Worm (Caenorhabditis elegans) whole organism, mixed stage, embryonic: ENCODE measurements around the gene fbxc-17.
"Not testable (repeated sequence)": the region's sequence is repeated elsewhere in the genome, so short reads cannot be mapped to it uniquely, and the experiment has no call there.

ENCODE experiments used
- M03D4.4 ChIP-seq: sonication (generic microtip); optimal IDR thresholded peaks from 2 replicates; lab custom pipeline; 2017; ENCODE audit warnings: mild to moderate bottlenecking, missing genetic modification characterization, missing compliant biosample characterization
- bed-3 ChIP-seq: fragments of 200-800 bp; sonication (Bioruptor generic); optimal IDR thresholded peaks from 3 replicates; lab custom pipeline; 2018; ENCODE audit warnings: mild to moderate bottlenecking, missing genetic modification characterization, moderate library complexity, missing compliant biosample characterization
- blmp-1 ChIP-seq: fragments of 150-350 bp; optimal IDR thresholded peaks from 2 replicates; lab custom pipeline; 2014; ENCODE audit warnings: missing biosample characterization, missing genetic modification characterization
- ceh-39 ChIP-seq: fragments of 150-350 bp; optimal IDR thresholded peaks from 2 replicates; lab custom pipeline; 2014; ENCODE audit warnings: missing biosample characterization, missing genetic modification characterization
- ceh-83 ChIP-seq: fragments of 200-800 bp; sonication (Bioruptor generic); optimal IDR thresholded peaks from 2 replicates; lab custom pipeline; 2018; ENCODE audit warnings: mild to moderate bottlenecking, missing genetic modification characterization, missing compliant biosample characterization
- ces-1 ChIP-seq: fragments of 150-350 bp; optimal IDR thresholded peaks from 2 replicates; lab custom pipeline; 2014; ENCODE audit warnings: missing biosample characterization, missing genetic modification reagents, missing genetic modification characterization
- cnd-1 ChIP-seq: fragments of 200-800 bp; sonication (Bioruptor generic); optimal IDR thresholded peaks from 2 replicates; lab custom pipeline; 2018; ENCODE audit warnings: mild to moderate bottlenecking, missing genetic modification characterization, missing compliant biosample characterization
- drap-1 ChIP-seq: fragments of 200-800 bp; sonication (Bioruptor generic); optimal IDR thresholded peaks from 3 replicates; lab custom pipeline; 2018; ENCODE audit warnings: mild to moderate bottlenecking, missing genetic modification characterization, missing compliant biosample characterization
- elt-1 ChIP-seq: sonication (generic microtip); optimal IDR thresholded peaks from 2 replicates; lab custom pipeline; 2017; ENCODE audit warnings: missing genetic modification characterization, mild to moderate bottlenecking, missing compliant biosample characterization, antibody characterized with exemption, moderate library complexity, borderline replicate concordance; ENCODE audit not compliant: insufficient read depth
- elt-3 ChIP-seq: fragments of 150-350 bp; optimal IDR thresholded peaks from 2 replicates; lab custom pipeline; 2014; ENCODE audit warnings: missing biosample characterization, missing genetic modification characterization
- flh-1 ChIP-seq: fragments of 200-800 bp; sonication (Bioruptor generic); optimal IDR thresholded peaks from 2 replicates; lab custom pipeline; 2018; ENCODE audit warnings: mild to moderate bottlenecking, missing genetic modification characterization, moderate library complexity, missing compliant biosample characterization
- ham-2 ChIP-seq: fragments of 200-800 bp; sonication (Bioruptor generic); optimal IDR thresholded peaks from 2 replicates; lab custom pipeline; 2018; ENCODE audit warnings: mild to moderate bottlenecking, missing genetic modification characterization, missing compliant biosample characterization
- hlh-1 ChIP-seq: fragments of 150-350 bp; optimal IDR thresholded peaks from 2 replicates; lab custom pipeline; 2014; ENCODE audit warnings: missing biosample characterization, missing genetic modification reagents, missing genetic modification characterization
- lin-13 ChIP-seq: fragments of 150-350 bp; optimal IDR thresholded peaks from 2 replicates; lab custom pipeline; 2014; ENCODE audit warnings: missing biosample characterization, missing genetic modification characterization
- lin-32 ChIP-seq: fragments of 200-800 bp; sonication (Bioruptor generic); optimal IDR thresholded peaks from 2 replicates; lab custom pipeline; 2018; ENCODE audit warnings: mild to moderate bottlenecking, missing genetic modification characterization, missing compliant biosample characterization
- mab-5 ChIP-seq: fragments of 150-350 bp; optimal IDR thresholded peaks from 2 replicates; lab custom pipeline; 2014; ENCODE audit warnings: missing biosample characterization, missing genetic modification characterization
- mep-1 ChIP-seq: fragments of 150-350 bp; optimal IDR thresholded peaks from 2 replicates; lab custom pipeline; 2017; ENCODE audit warnings: missing biosample characterization, missing genetic modification reagents, missing genetic modification characterization, inconsistent platforms
- mls-2 ChIP-seq: sonication (generic microtip); optimal IDR thresholded peaks from 2 replicates; lab custom pipeline; 2016; ENCODE audit warnings: mild to moderate bottlenecking, missing genetic modification characterization, moderate library complexity, missing compliant biosample characterization
- nhr-12 ChIP-seq: fragments of 150-350 bp; optimal IDR thresholded peaks from 2 replicates; lab custom pipeline; 2014; ENCODE audit warnings: missing biosample characterization, missing genetic modification characterization
- nhr-2 ChIP-seq: fragments of 150-350 bp; optimal IDR thresholded peaks from 2 replicates; lab custom pipeline; 2014; ENCODE audit warnings: missing biosample characterization, missing genetic modification characterization
- nhr-237 ChIP-seq: fragments of 150-350 bp; optimal IDR thresholded peaks from 2 replicates; lab custom pipeline; 2014; ENCODE audit warnings: missing biosample characterization, missing genetic modification characterization
- nhr-28 ChIP-seq: fragments of 150-350 bp; optimal IDR thresholded peaks from 2 replicates; lab custom pipeline; 2014; ENCODE audit warnings: missing biosample characterization, missing genetic modification characterization
- nhr-76 ChIP-seq: sonication (generic microtip); optimal IDR thresholded peaks from 2 replicates; lab custom pipeline; 2017; ENCODE audit warnings: missing biosample characterization, missing genetic modification characterization
- pha-4 ChIP-seq: fragments of 150-350 bp; optimal IDR thresholded peaks from 2 replicates; lab custom pipeline; 2018; ENCODE audit warnings: missing biosample characterization, missing genetic modification reagents, missing genetic modification characterization
- sem-2 ChIP-seq: fragments of 200-800 bp; sonication (Bioruptor generic); optimal IDR thresholded peaks from 2 replicates; lab custom pipeline; 2018; ENCODE audit warnings: mild to moderate bottlenecking, missing genetic modification characterization, missing compliant biosample characterization
- sptf-1 ChIP-seq: sonication (generic microtip); optimal IDR thresholded peaks from 2 replicates; lab custom pipeline; 2017; ENCODE audit warnings: mild to moderate bottlenecking, missing genetic modification characterization, moderate library complexity, missing compliant biosample characterization
- tbx-8 ChIP-seq: fragments of 200-800 bp; sonication (Bioruptor generic); optimal IDR thresholded peaks from 2 replicates; lab custom pipeline; 2018; ENCODE audit warnings: mild to moderate bottlenecking, missing genetic modification characterization, moderate library complexity, missing compliant biosample characterization
- unc-39 ChIP-seq: fragments of 150-350 bp; optimal IDR thresholded peaks from 2 replicates; lab custom pipeline; 2014; ENCODE audit warnings: missing biosample characterization, missing genetic modification characterization
- unc-62 ChIP-seq: fragments of 150-350 bp; optimal IDR thresholded peaks from 2 replicates; lab custom pipeline; 2014; ENCODE audit warnings: missing biosample characterization, missing genetic modification reagents, missing genetic modification characterization
- zip-8 ChIP-seq: fragments of 150-350 bp; optimal IDR thresholded peaks from 2 replicates; lab custom pipeline; 2014; ENCODE audit warnings: missing biosample characterization, missing genetic modification characterization
- ztf-11 ChIP-seq: fragments of 150-350 bp; optimal IDR thresholded peaks from 2 replicates; lab custom pipeline; 2014; ENCODE audit warnings: missing biosample characterization, missing genetic modification characterization

Gene fbxc-17

ce11 chrII:973999-974398, 5.0 kb downstream of the fbxc-17 start, which contains the start of gene fbxc-14:
Gene fbxc-14, plus strand, starts transcription at chrII:974299.
- no peak for TF ChIP-seq zip-8
- no peak for TF ChIP-seq ces-1 (GFP tag; lab: Kevin White, UChicago)
- TF ChIP-seq lin-32 (GFP tag; lab: Kevin White, UChicago): no peak
- no peak for TF ChIP-seq elt-1 (tag; lab: Kevin White, UChicago)
- TF ChIP-seq mep-1 (tag; lab: Kevin White, UChicago): no peak
- no peak for TF ChIP-seq nhr-237 (tag; lab: Kevin White, UChicago)
- no peak for TF ChIP-seq mls-2 (tag; lab: Kevin White, UChicago)
- TF ChIP-seq cnd-1 (tag; lab: Kevin White, UChicago): no peak
- no peak for TF ChIP-seq unc-62 (GFP tag; lab: Kevin White, UChicago)

- TF ChIP-seq nhr-12 (tag; lab: Kevin White, UChicago) (no peak), lin-13 (no peak), sptf-1 (tag; lab: Kevin White, UChicago) (no peak), M03D4.4 (tag; lab: Kevin White, UChicago) (no peak), ztf-11 (no peak), unc-39 (tag; lab: Kevin White, UChicago) (no peak), hlh-1 (tag; lab: Kevin White, UChicago) (no peak), nhr-2 (tag; lab: Kevin White, UChicago) (no peak), blmp-1 (tag; lab: Kevin White, UChicago) (no peak)
Observed at ce11 chrII:972850-973249, 6.2 kb downstream of the fbxc-17 start, which contains the start of gene C32B5.15. Gene C32B5.15, minus strand, starts transcription at chrII:972950.

ce11 chrII:968106-968505, 10.9 kb downstream of the fbxc-17 start, which contains the start of gene C32B5.6:
Gene C32B5.6, plus strand, starts transcription at chrII:968406.
- not testable (repeated sequence) for TF ChIP-seq ztf-11; ces-1 (GFP tag; lab: Kevin White, UChicago); nhr-237 (tag; lab: Kevin White, UChicago)

ce11 chrII:966962-967361, 12.1 kb downstream of the fbxc-17 start, which contains the start of gene fbxc-18:
Gene fbxc-18, minus strand, starts transcription at chrII:967062.
- TF ChIP-seq pha-4 (tag; lab: Kevin White, UChicago); ceh-83 (GFP tag; lab: Kevin White, UChicago); ham-2: not testable (repeated sequence)

ce11 chrII:961961-962360, 17.1 kb downstream of the fbxc-17 start, which contains the start of gene C32B5.13:
Gene C32B5.13, minus strand, starts transcription at chrII:962061.
- TF ChIP-seq hlh-1 (tag; lab: Kevin White, UChicago): no peak
- TF ChIP-seq nhr-28 (tag; lab: Kevin White, UChicago): no peak
- TF ChIP-seq lin-32 (GFP tag; lab: Kevin White, UChicago): no peak
- TF ChIP-seq ham-2: no peak
- no peak for TF ChIP-seq elt-3 (tag; lab: Kevin White, UChicago)
- TF ChIP-seq mab-5: no peak
- TF ChIP-seq mls-2 (tag; lab: Kevin White, UChicago): no peak
- TF ChIP-seq cnd-1 (tag; lab: Kevin White, UChicago): no peak
- no peak for TF ChIP-seq zip-8
- no peak for TF ChIP-seq nhr-76
- no peak for TF ChIP-seq M03D4.4 (tag; lab: Kevin White, UChicago)
- TF ChIP-seq lin-13: no peak
- TF ChIP-seq tbx-8 (GFP tag; lab: Kevin White, UChicago): no peak
- TF ChIP-seq sem-2 (GFP tag; lab: Kevin White, UChicago): no peak
- no peak for TF ChIP-seq ces-1 (GFP tag; lab: Kevin White, UChicago)
- TF ChIP-seq ceh-39 (tag; lab: Kevin White, UChicago): no peak

ce11 chrII:960218-960617, 18.8 kb downstream of the fbxc-17 start, which contains the start of the genes C32B5.18 and C32B5.7:
Gene C32B5.18, plus strand, starts transcription at chrII:960518.
Gene C32B5.7, plus strand, starts transcription at chrII:960528.
- TF ChIP-seq nhr-2 (tag; lab: Kevin White, UChicago): peak; percentile 13
- TF ChIP-seq cnd-1 (tag; lab: Kevin White, UChicago): peak; percentile 35
- TF ChIP-seq flh-1 (GFP tag; lab: Kevin White, UChicago): no peak
- TF ChIP-seq ceh-39 (tag; lab: Kevin White, UChicago): peak; percentile 20
- no peak for TF ChIP-seq bed-3 (GFP tag; lab: Kevin White, UChicago)
- no peak for TF ChIP-seq drap-1 (GFP tag; lab: Kevin White, UChicago)
